Worm (Caenorhabditis elegans) whole organism, late embryonic: ENCODE results near the gene R53.8.

Experiments used
- C38D4.7 ChIP-seq: fragments of 200-800 bp; sonication (Bioruptor generic); optimal IDR thresholded peaks from 2 replicates; lab custom pipeline; 2018; ENCODE audit warnings: mild to moderate bottlenecking, missing genetic modification characterization, moderate library complexity, missing compliant biosample characterization
- F13H6.1 ChIP-seq: sonication (generic microtip); optimal IDR thresholded peaks from 2 replicates; lab custom pipeline; 2016; ENCODE audit warnings: missing genetic modification characterization, missing compliant biosample characterization
- K09A11.1 ChIP-seq: sonication (generic microtip); optimal IDR thresholded peaks from 2 replicates; lab custom pipeline; 2017; ENCODE audit warnings: antibody characterized with exemption, mild to moderate bottlenecking, missing genetic modification characterization, missing compliant biosample characterization; ENCODE audit not compliant: insufficient read depth
- ama-1 ChIP-seq: fragments of 150-350 bp; optimal IDR thresholded peaks from 2 replicates; lab custom pipeline; 2014
- ceh-14 ChIP-seq: sonication (generic microtip); optimal IDR thresholded peaks from 2 replicates; lab custom pipeline; 2016; ENCODE audit warnings: missing genotype, missing genetic modification characterization, missing compliant biosample characterization
- ceh-18 ChIP-seq: sonication (generic microtip); optimal IDR thresholded peaks from 2 replicates; lab custom pipeline; 2016; ENCODE audit warnings: missing genetic modification characterization, missing compliant biosample characterization
- ceh-19 ChIP-seq: fragments of 200-800 bp; sonication (Bioruptor generic); optimal IDR thresholded peaks from 2 replicates; lab custom pipeline; 2018; ENCODE audit warnings: mild to moderate bottlenecking, missing genetic modification characterization, missing compliant biosample characterization
- ceh-2 ChIP-seq: sonication (generic microtip); optimal IDR thresholded peaks from 2 replicates; lab custom pipeline; 2016; ENCODE audit warnings: missing genotype, missing genetic modification characterization, missing compliant biosample characterization
- ceh-22 ChIP-seq: sonication (generic microtip); optimal IDR thresholded peaks from 2 replicates; lab custom pipeline; 2017; ENCODE audit warnings: missing biosample characterization, missing genetic modification characterization
- ceh-30 ChIP-seq: fragments of 150-350 bp; optimal IDR thresholded peaks from 2 replicates; lab custom pipeline; 2014; ENCODE audit warnings: missing biosample characterization, missing genetic modification characterization
- ceh-31 ChIP-seq: sonication (generic microtip); optimal IDR thresholded peaks from 2 replicates; lab custom pipeline; 2016; ENCODE audit warnings: missing genetic modification characterization, missing compliant biosample characterization
- che-1 ChIP-seq: sonication (generic microtip); optimal IDR thresholded peaks from 2 replicates; lab custom pipeline; 2016; ENCODE audit warnings: mild to moderate bottlenecking, missing genetic modification characterization, missing compliant biosample characterization
- dve-1 ChIP-seq: sonication (generic microtip); optimal IDR thresholded peaks from 2 replicates; lab custom pipeline; 2017; ENCODE audit warnings: antibody characterized with exemption, mild to moderate bottlenecking, missing genetic modification characterization, missing compliant biosample characterization
- elt-4 ChIP-seq: sonication (generic microtip); optimal IDR thresholded peaks from 2 replicates; lab custom pipeline; 2016; ENCODE audit warnings: missing genetic modification characterization, missing compliant biosample characterization
- eyg-1 ChIP-seq: sonication (generic microtip); optimal IDR thresholded peaks from 2 replicates; lab custom pipeline; 2016; ENCODE audit warnings: missing genotype, missing genetic modification characterization, missing compliant biosample characterization
- fax-1 ChIP-seq: sonication (generic microtip); optimal IDR thresholded peaks from 2 replicates; lab custom pipeline; 2016; ENCODE audit warnings: missing genotype, missing genetic modification characterization, missing compliant biosample characterization
- fkh-6 ChIP-seq: sonication (generic microtip); optimal IDR thresholded peaks from 2 replicates; lab custom pipeline; 2016; ENCODE audit warnings: missing genetic modification characterization, missing compliant biosample characterization
- hlh-30 ChIP-seq: sonication (generic microtip); optimal IDR thresholded peaks from 2 replicates; lab custom pipeline; 2017; ENCODE audit warnings: antibody characterized with exemption, missing genetic modification characterization, missing compliant biosample characterization; ENCODE audit not compliant: insufficient read depth
- hlh-6 ChIP-seq: sonication (generic microtip); optimal IDR thresholded peaks from 2 replicates; lab custom pipeline; 2016; ENCODE audit warnings: missing genotype, missing genetic modification characterization, missing compliant biosample characterization
- hlh-8 ChIP-seq: sonication (generic microtip); optimal IDR thresholded peaks from 2 replicates; lab custom pipeline; 2016; ENCODE audit warnings: missing genotype, missing genetic modification characterization, missing compliant biosample characterization
- lim-6 ChIP-seq: sonication (generic microtip); optimal IDR thresholded peaks from 2 replicates; lab custom pipeline; 2016; ENCODE audit warnings: missing genetic modification characterization, missing compliant biosample characterization
- mec-3 ChIP-seq: sonication (generic microtip); optimal IDR thresholded peaks from 2 replicates; lab custom pipeline; 2016; ENCODE audit warnings: borderline replicate concordance, missing genetic modification characterization, missing compliant biosample characterization
- nhr-232 ChIP-seq: sonication (generic microtip); optimal IDR thresholded peaks from 2 replicates; lab custom pipeline; 2016; ENCODE audit warnings: missing genetic modification characterization, missing compliant biosample characterization
- pax-1 ChIP-seq: fragments of 150-350 bp; optimal IDR thresholded peaks from 2 replicates; lab custom pipeline; 2014; ENCODE audit warnings: missing biosample characterization, missing genetic modification characterization
- pha-2 ChIP-seq: sonication (generic microtip); optimal IDR thresholded peaks from 2 replicates; lab custom pipeline; 2017; ENCODE audit warnings: mild to moderate bottlenecking, missing genetic modification characterization, missing compliant biosample characterization
- pha-4 ChIP-seq: fragments of 150-350 bp; optimal IDR thresholded peaks from 2 replicates; lab custom pipeline; 2018; ENCODE audit warnings: missing biosample characterization, missing genetic modification reagents, missing genetic modification characterization
- pqm-1 ChIP-seq: sonication (generic microtip); optimal IDR thresholded peaks from 2 replicates; lab custom pipeline; 2016; ENCODE audit warnings: missing genetic modification characterization, missing compliant biosample characterization
- pros-1 ChIP-seq: fragments of 150-350 bp; optimal IDR thresholded peaks from 2 replicates; lab custom pipeline; 2014; ENCODE audit warnings: missing biosample characterization, missing genetic modification reagents, missing genetic modification characterization
- ref-2 ChIP-seq: sonication (generic microtip); optimal IDR thresholded peaks from 2 replicates; lab custom pipeline; 2016; ENCODE audit warnings: missing genetic modification characterization, missing compliant biosample characterization
- rnt-1 ChIP-seq: sonication (generic microtip); optimal IDR thresholded peaks from 2 replicates; lab custom pipeline; 2016; ENCODE audit warnings: missing genetic modification characterization, missing compliant biosample characterization
- sox-2 ChIP-seq: fragments of 200-800 bp; sonication (Bioruptor generic); IDR thresholded peaks from 2 replicates; pipeline ENCODE4 v1.3.6; 2022; ENCODE audit warnings: missing genetic modification reagents, missing genetic modification characterization, missing compliant biosample characterization
- tbx-2 ChIP-seq: sonication (generic microtip); optimal IDR thresholded peaks from 2 replicates; lab custom pipeline; 2016; ENCODE audit warnings: missing genetic modification characterization, missing compliant biosample characterization
- ttx-3 ChIP-seq: sonication (generic microtip); optimal IDR thresholded peaks from 2 replicates; lab custom pipeline; 2016; ENCODE audit warnings: missing genetic modification reagents, missing genetic modification characterization, missing compliant biosample characterization
- unc-42 ChIP-seq: sonication (generic microtip); optimal IDR thresholded peaks from 2 replicates; lab custom pipeline; 2016; ENCODE audit warnings: missing genotype, missing genetic modification characterization, missing compliant biosample characterization
- unc-55 ChIP-seq: sonication (generic microtip); optimal IDR thresholded peaks from 2 replicates; lab custom pipeline; 2017; ENCODE audit warnings: missing biosample characterization, missing genetic modification reagents, missing genetic modification characterization
- zip-5 ChIP-seq: sonication (generic microtip); optimal IDR thresholded peaks from 2 replicates; lab custom pipeline; 2016; ENCODE audit warnings: missing genetic modification characterization, missing compliant biosample characterization
- ztf-16 ChIP-seq: sonication (generic microtip); optimal IDR thresholded peaks from 2 replicates; lab custom pipeline; 2017; ENCODE audit warnings: missing genetic modification characterization, missing compliant biosample characterization

The R53.8 gene

DNA sequence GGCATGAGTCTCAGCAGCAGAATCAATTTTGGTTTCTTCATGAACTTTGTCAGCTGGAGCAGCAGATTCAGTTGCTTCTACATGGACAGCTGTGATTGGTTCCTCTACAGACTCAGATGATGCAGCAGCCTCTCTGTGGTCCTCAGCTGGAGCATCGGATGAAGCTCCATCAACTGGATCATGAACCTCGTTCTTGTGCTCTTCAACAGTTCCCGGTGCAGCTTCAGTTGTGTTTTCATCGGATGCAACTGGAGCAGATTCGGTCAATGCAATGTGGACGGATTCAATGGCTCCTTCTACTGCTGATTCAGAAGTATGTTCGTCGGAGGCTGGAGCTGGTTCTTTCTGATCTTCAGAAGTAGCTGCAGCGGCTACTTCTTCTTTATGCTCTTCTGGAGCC is 37.9 kb downstream of the R53.8 start:
- TF ChIP-seq ceh-14 (no peak), ceh-19 (no peak), ceh-18 (no peak), zip-5 (tag; lab: Kevin White, UChicago) (no peak), dve-1 (tag; lab: Kevin White, UChicago) (no peak), pqm-1 (no peak), pha-2 (tag; lab: Kevin White, UChicago) (no peak), ceh-22 (tag; lab: Kevin White, UChicago) (no peak), lim-6 (tag; lab: Kevin White, UChicago) (no peak), pros-1 (no peak), pax-1 (tag; lab: Kevin White, UChicago) (no peak), ama-1 (lab: Kevin White, UChicago) (no peak), che-1 (tag; lab: Kevin White, UChicago) (no peak)

DNA sequence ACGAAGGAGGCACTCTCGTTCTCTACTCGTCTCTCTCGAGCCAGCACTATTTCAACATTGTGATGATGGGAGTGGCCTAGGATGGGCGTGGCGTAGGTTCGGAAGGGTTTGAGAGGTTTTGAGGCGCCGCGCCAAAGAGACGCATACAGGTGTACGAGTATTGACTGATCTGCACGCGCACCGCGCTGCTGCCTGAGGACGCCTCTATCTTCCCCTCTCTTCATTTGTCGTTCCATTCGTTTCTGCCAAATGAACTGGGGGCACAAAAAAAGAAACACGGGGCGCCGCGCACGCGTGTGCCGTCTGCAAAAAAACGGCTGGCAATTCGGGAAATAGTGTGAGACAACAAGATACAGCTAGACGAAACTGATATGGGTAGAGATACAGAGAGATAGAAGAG is 39.5 kb downstream of the R53.8 start, which contains the start of gene lec-2:
TSS of gene lec-2 (minus strand) at position 171 of the 400 bp plus-strand sequence.
- TF ChIP-seq fkh-6 (tag; lab: Kevin White, UChicago), result no peak
- TF ChIP-seq elt-4 (tag; lab: Kevin White, UChicago), result no peak
- TF ChIP-seq, all 69 proteins: peak for 0

DNA sequence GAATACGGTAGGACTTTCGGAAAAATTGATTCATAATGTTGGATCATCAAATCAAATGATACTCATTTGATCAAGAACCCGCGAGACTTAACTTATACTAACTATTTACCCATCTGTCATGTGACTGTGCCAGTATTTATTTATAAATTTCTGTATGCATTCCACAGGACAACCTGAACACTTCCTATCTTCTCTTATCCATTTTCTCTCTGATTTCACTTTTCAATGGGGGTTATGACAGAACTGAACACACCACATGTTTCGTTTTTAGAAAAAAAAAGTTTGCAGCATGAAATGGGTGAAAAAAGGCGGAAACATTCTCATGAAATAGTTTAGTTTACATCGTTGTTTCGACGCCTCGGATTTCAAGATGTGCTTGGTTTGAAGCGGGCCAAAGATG is 41.0 kb downstream of the R53.8 start:
- TF ChIP-seq ref-2 (tag; lab: Kevin White, UChicago) (no peak), pha-4 (tag; lab: Kevin White, UChicago) (no peak), eyg-1 (no peak), fax-1 (tag; lab: Kevin White, UChicago) (no peak), hlh-30 (tag; lab: Kevin White, UChicago) (no peak), ceh-31 (no peak)
- TF ChIP-seq, all 69 proteins: peak for 0

DNA sequence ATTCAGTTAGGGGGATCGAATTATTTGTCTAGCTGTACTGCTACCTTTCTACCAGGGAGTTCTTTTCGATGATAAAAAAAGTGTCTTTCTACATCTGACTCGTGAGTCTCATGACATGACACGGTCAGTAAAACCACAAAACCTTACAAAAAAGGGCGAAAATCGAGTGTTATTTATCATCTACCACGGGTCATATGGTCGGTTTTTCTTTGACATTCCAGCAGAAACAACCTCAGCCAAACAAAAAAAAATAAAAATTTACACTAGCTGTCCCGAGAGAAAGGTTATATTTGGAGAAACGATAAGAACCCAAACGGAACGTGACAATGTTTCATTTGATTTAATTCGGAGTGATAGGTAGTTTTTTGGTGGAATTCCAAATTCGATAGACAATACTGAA is 43.2 kb downstream of the R53.8 start:
- TF ChIP-seq pax-1 (tag; lab: Kevin White, UChicago) (no peak), F13H6.1 (tag; lab: Kevin White, UChicago) (no peak), fkh-6 (tag; lab: Kevin White, UChicago) (no peak), ceh-2 (tag; lab: Kevin White, UChicago) (no peak), ztf-16 (tag; lab: Kevin White, UChicago) (no peak), elt-4 (tag; lab: Kevin White, UChicago) (no peak), K09A11.1 (no peak), hlh-6 (no peak), pros-1 (no peak), ceh-18 (no peak), mec-3 (tag; lab: Kevin White, UChicago) (no peak), ttx-3 (no peak), hlh-8 (tag; lab: Kevin White, UChicago) (no peak)

DNA sequence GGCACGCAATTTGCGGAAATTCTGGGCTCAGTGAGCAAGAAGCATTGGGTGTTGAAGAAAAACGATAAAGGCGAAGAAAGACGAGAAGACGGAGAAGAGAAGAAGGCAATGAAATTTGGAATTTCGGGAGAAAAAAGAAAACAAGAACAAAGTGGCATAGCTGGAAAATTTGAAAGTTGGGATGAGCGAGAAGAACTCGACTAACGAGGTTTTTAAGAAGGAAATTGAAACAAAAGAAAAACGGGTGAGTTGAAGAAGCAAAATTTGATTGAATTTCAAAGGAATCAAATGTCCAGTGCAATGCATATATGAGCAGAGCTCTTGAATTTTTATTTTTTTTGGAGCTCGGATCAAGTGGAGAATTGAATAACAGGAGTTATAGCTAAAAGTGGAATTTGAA is 45.2 kb downstream of the R53.8 start:
- TF ChIP-seq ceh-31 (no peak), ceh-14 (no peak), unc-42 (peak; percentile 91)

DNA sequence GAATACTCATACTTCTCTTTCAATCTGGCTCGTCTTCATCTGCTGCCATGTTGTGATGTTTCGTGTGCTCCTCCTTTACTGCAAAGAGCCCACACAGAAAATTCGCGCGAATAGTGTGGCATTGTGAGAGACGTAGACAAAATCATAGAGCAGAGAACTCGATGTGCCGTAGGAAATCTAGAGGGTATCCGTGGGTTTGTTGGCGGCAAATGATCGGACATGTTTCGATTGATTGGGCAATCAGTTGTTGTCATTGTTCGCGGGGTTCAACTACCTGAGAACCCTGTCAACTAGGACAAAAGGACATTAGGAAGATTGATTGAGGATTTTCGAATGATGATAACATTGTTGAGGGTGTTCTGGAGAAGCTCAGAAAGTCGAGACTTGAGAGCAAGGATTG is 48.6 kb downstream of the R53.8 start:
- TF ChIP-seq tbx-2 (tag; lab: Kevin White, UChicago), result no peak
- peak; percentile 93 for TF ChIP-seq unc-55 (GFP tag; lab: Kevin White, UChicago)
- no peak for TF ChIP-seq F13H6.1 (tag; lab: Kevin White, UChicago)
- no peak for TF ChIP-seq ceh-2 (tag; lab: Kevin White, UChicago)
- TF ChIP-seq rnt-1 (tag; lab: Kevin White, UChicago), result peak; percentile 35
- no peak for TF ChIP-seq nhr-232 (tag; lab: Kevin White, UChicago)
- TF ChIP-seq sox-2, result no peak
- no peak for TF ChIP-seq C38D4.7 (GFP tag; lab: Kevin White, UChicago)
- no peak for TF ChIP-seq ztf-16 (tag; lab: Kevin White, UChicago)
- no peak for TF ChIP-seq ceh-30 (tag; lab: Kevin White, UChicago)
- TF ChIP-seq pax-1 (tag; lab: Kevin White, UChicago), result no peak
- TF ChIP-seq, all 69 proteins: peak for 2
